Fruit fly (Drosophila melanogaster) whole organism, adult: ENCODE data around the gene TwdlF.

Experiments used
- CG11617 ChIP-seq: fragments of 200-800 bp; sonication (Bioruptor generic); optimal IDR thresholded peaks from 2 replicates; lab custom pipeline; 2017; ENCODE audit warnings: mild to moderate bottlenecking, missing biosample characterization, missing genetic modification reagents, missing genetic modification characterization
- CG12768 ChIP-seq: fragments of 200-800 bp; sonication (Bioruptor generic); optimal IDR thresholded peaks from 2 replicates; lab custom pipeline; 2017; ENCODE audit warnings: missing biosample characterization, missing genetic modification characterization, mild to moderate bottlenecking, moderate library complexity, missing genetic modification reagents
- CG14711 ChIP-seq: fragments of 200-800 bp; sonication (Bioruptor generic); optimal IDR thresholded peaks from 2 replicates; lab custom pipeline; 2018; ENCODE audit warnings: missing biosample characterization, mild to moderate bottlenecking, missing genetic modification characterization, moderate library complexity
- CG1620 ChIP-seq: fragments of 200-800 bp; sonication (Bioruptor generic); optimal IDR thresholded peaks from 2 replicates; lab custom pipeline; 2016; ENCODE audit warnings: missing biosample characterization, missing genetic modification characterization
- CG33017 ChIP-seq: fragments of 200-800 bp; sonication (Bioruptor generic); optimal IDR thresholded peaks from 2 replicates; lab custom pipeline; 2018; ENCODE audit warnings: missing biosample characterization, mild to moderate bottlenecking, missing genetic modification characterization, moderate library complexity
- CG5204 ChIP-seq: fragments of 200-800 bp; sonication (Bioruptor generic); optimal IDR thresholded peaks from 2 replicates; lab custom pipeline; 2016; ENCODE audit warnings: missing biosample characterization, missing genetic modification characterization
- CG7045 ChIP-seq: fragments of 200-800 bp; sonication (Bioruptor generic); optimal IDR thresholded peaks from 2 replicates; lab custom pipeline; 2017; ENCODE audit warnings: missing biosample characterization, mild to moderate bottlenecking, missing genetic modification characterization
- CG7101 ChIP-seq: fragments of 200-800 bp; sonication (Bioruptor generic); optimal IDR thresholded peaks from 2 replicates; lab custom pipeline; 2018; ENCODE audit warnings: missing biosample characterization, mild to moderate bottlenecking, missing genetic modification characterization, moderate library complexity
- Clk ChIP-seq: fragments of 200-800 bp; sonication (Bioruptor generic); optimal IDR thresholded peaks from 2 replicates; lab custom pipeline; 2017; ENCODE audit warnings: missing biosample characterization, missing genetic modification characterization
- Crg-1 ChIP-seq: fragments of 200-800 bp; sonication (Bioruptor generic); optimal IDR thresholded peaks from 2 replicates; lab custom pipeline; 2016; ENCODE audit warnings: missing biosample characterization, missing genetic modification characterization
- Hr96 ChIP-seq: fragments of 200-800 bp; sonication (Bioruptor generic); optimal IDR thresholded peaks from 2 replicates; lab custom pipeline; 2016; ENCODE audit warnings: missing biosample characterization, missing genetic modification characterization
- Mnt ChIP-seq: fragments of 200-800 bp; sonication (Bioruptor generic); optimal IDR thresholded peaks from 2 replicates; lab custom pipeline; 2016; ENCODE audit warnings: missing biosample characterization, mild to moderate bottlenecking, missing genetic modification characterization
- bab1 ChIP-seq: fragments of 200-800 bp; sonication (Bioruptor generic); optimal IDR thresholded peaks from 3 replicates; lab custom pipeline; 2019; ENCODE audit warnings: missing biosample characterization, mild to moderate bottlenecking, missing genetic modification characterization, moderate library complexity
- cic ChIP-seq: fragments of 200-800 bp; sonication (Bioruptor generic); optimal IDR thresholded peaks from 2 replicates; lab custom pipeline; 2017; ENCODE audit warnings: missing biosample characterization, mild to moderate bottlenecking, missing genetic modification characterization, moderate library complexity
- cnc ChIP-seq, 2 experiments: fragments of >200 bp; optimal IDR thresholded peaks; 2 replicates each; lab custom pipeline; 2017
- kay ChIP-seq: fragments of 200-800 bp; sonication (Bioruptor generic); peaks from one replicate; lab custom pipeline; 2016; ENCODE audit warnings: missing biosample characterization, missing genetic modification characterization, borderline replicate concordance
- ovo ChIP-seq: fragments of 200-800 bp; sonication (Bioruptor generic); optimal IDR thresholded peaks from 2 replicates; lab custom pipeline; 2016; ENCODE audit warnings: missing biosample characterization, missing genetic modification characterization
- pad ChIP-seq: fragments of 200-800 bp; sonication (Bioruptor generic); optimal IDR thresholded peaks from 3 replicates; lab custom pipeline; 2017; ENCODE audit warnings: missing biosample characterization, missing genetic modification characterization, mild to moderate bottlenecking, moderate library complexity, missing genetic modification reagents
- tj ChIP-seq: fragments of 200-800 bp; sonication (Bioruptor generic); optimal IDR thresholded peaks from 3 replicates; lab custom pipeline; 2017; ENCODE audit warnings: missing biosample characterization, mild to moderate bottlenecking, missing genetic modification characterization, moderate library complexity
- toe ChIP-seq: fragments of 200-800 bp; sonication (Bioruptor generic); optimal IDR thresholded peaks from 2 replicates; lab custom pipeline; 2016; ENCODE audit warnings: missing biosample characterization, missing genetic modification characterization

Gene TwdlF

DNA sequence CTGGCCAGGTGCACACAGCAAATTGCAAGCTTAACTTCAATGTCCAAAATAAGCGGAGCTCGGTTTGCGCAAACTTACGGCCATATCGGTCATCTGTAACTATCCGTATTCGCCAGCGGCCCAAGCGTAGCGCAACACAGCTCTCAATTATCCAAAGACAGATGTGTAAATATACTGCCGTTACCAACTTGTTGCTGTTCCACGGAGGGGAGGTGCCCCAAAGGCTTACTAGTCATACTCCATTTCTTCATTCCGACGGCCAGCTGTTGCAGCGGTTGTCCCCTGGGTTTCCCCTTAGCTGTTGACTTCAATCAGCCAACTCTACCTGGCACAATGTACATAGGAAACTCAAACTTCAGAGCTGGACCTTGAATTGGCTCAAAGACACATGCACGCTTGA, 26.8 kb upstream of the TwdlF start, which contains the start of gene CG31516:
CG31516 (minus strand) TSS at position 101 of the 400 bp plus-strand sequence.
- TF ChIP-seq Hr96 (GFP tag; lab: Kevin White, UChicago) (no peak), kay (GFP tag; lab: Kevin White, UChicago) (no peak), CG12768 (GFP tag; lab: Kevin White, UChicago) (no peak), CG33017 (tag; lab: Kevin White, UChicago) (no peak), CG11617 (no peak), Crg-1 (GFP tag; lab: Kevin White, UChicago) (no peak), CG1620 (GFP tag; lab: Kevin White, UChicago) (no peak), CG14711 (tag; lab: Kevin White, UChicago) (no peak), ovo (GFP tag; lab: Kevin White, UChicago) (no peak), bab1 (GFP tag; lab: Kevin White, UChicago) (no peak)

DNA sequence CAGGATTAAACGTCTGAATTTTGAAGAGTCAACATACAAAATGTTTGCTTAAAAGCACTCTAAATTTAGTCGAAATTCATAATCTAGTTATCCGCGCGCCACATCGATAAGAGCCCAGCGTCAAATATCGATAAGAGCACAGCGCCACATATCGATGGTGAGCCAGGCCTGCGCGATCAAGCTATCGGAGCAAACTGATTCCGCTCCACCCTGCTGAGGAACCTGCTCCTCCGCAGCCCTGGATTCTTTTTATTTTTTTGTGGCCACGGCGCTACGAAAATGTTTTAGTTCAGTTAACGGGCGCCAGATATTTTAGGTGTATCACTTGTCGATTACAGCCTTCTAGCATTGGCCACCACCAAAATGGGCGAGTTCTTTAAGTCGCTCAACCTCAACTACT, 26.0 kb upstream of the TwdlF start:
- TF ChIP-seq CG14711 (tag; lab: Kevin White, UChicago) (no peak), kay (GFP tag; lab: Kevin White, UChicago) (no peak), CG11617 (peak; percentile 16), tj (no peak), CG12768 (GFP tag; lab: Kevin White, UChicago) (no peak), pad (GFP tag; lab: Kevin White, UChicago) (no peak), Clk (no peak), CG1620 (GFP tag; lab: Kevin White, UChicago) (peak; percentile 38), CG7045 (GFP tag; lab: Kevin White, UChicago) (no peak), CG5204 (GFP tag; lab: Kevin White, UChicago) (no peak), bab1 (GFP tag; lab: Kevin White, UChicago) (peak; percentile 79), toe (GFP tag; lab: Kevin White, UChicago) (no peak), CG7101 (tag; lab: Kevin White, UChicago) (peak; percentile 30), Hr96 (GFP tag; lab: Kevin White, UChicago) (peak; percentile 27), ovo (GFP tag; lab: Kevin White, UChicago) (no peak), cnc (optimal IDR thresholded peaks at IDR 0.05; lab: Kevin White, UChicago) (no peak), Crg-1 (GFP tag; lab: Kevin White, UChicago) (no peak), CG33017 (tag; lab: Kevin White, UChicago) (no peak), Mnt (GFP tag; lab: Kevin White, UChicago) (no peak), cic (GFP tag; lab: Kevin White, UChicago) (peak; percentile 23)

DNA sequence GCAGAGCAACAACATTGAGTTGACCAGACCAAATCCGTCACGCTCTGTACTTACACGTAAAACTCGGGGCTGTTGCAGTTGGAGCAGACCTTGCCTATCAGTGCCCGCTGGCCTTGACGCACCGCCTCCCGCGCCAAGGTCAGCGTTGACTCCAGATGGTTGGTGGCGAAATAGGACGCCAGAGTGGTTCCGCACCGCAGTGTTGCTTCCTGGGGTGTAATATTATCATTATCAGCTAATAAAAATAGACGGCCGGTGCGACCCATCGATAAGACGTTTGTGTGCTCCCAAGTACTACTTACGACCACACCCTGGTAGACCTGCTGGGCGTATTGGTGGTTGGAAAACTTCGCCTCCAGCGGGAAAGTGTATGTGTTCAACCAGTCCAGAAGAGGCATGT, 18.4 kb upstream of the TwdlF start:
- TF ChIP-seq ovo (GFP tag; lab: Kevin White, UChicago) (no peak), CG7101 (tag; lab: Kevin White, UChicago) (no peak), tj (no peak), CG7045 (GFP tag; lab: Kevin White, UChicago) (no peak), Clk (no peak), CG12768 (GFP tag; lab: Kevin White, UChicago) (no peak), CG14711 (tag; lab: Kevin White, UChicago) (no peak), pad (GFP tag; lab: Kevin White, UChicago) (no peak), CG33017 (tag; lab: Kevin White, UChicago) (no peak), toe (GFP tag; lab: Kevin White, UChicago) (no peak), kay (GFP tag; lab: Kevin White, UChicago) (no peak), CG5204 (GFP tag; lab: Kevin White, UChicago) (no peak), CG11617 (no peak), CG1620 (GFP tag; lab: Kevin White, UChicago) (no peak), bab1 (GFP tag; lab: Kevin White, UChicago) (no peak), cnc (optimal IDR thresholded peaks at IDR 0.05; lab: Kevin White, UChicago) (no peak), Crg-1 (GFP tag; lab: Kevin White, UChicago) (no peak), cic (GFP tag; lab: Kevin White, UChicago) (no peak), Hr96 (GFP tag; lab: Kevin White, UChicago) (no peak)

DNA sequence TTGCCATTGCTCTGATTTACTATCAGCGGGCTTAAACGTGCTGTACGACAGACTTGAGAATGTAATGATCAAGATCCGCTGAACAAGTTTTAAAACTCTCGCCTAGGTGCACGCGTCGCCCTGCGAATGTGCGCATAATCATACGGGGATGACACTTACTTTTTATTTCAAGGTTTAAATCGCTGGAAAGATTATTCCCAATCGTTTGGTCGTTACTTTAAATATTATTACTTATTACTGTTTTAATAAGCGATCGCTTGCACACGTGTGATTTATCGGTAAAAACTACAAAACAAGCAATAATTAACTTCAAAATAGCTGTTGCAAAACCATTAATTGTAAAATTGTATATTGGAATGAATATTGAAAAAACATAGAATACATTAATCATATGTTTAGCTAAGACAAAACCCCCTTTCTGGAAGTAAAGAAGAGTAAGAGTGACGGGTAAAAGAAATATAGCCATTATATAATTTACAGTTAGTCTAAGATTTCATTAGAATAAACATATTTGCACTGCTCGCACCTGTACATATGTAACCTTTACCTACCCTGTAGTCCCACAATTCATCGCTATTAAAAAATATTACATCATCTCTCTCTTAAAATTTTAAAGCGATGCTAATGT, 17.6 kb upstream of the TwdlF start, which contains the start of gene DhpD:
DhpD (minus strand) TSS at position 102 of the 628 bp plus-strand sequence.
- TF ChIP-seq bab1 (GFP tag; lab: Kevin White, UChicago) = peak; percentile 91
- TF ChIP-seq CG33017 (tag; lab: Kevin White, UChicago) = peak; percentile 79
- TF ChIP-seq CG7045 (GFP tag; lab: Kevin White, UChicago) = peak; percentile 75
- peak; percentile 55 for TF ChIP-seq ovo (GFP tag; lab: Kevin White, UChicago)
- TF ChIP-seq tj = peak; percentile 51
- peak; percentile 38 for TF ChIP-seq Clk
- TF ChIP-seq CG12768 (GFP tag; lab: Kevin White, UChicago) = peak; percentile 80
- peak; percentile 80 for TF ChIP-seq CG1620 (GFP tag; lab: Kevin White, UChicago)
- TF ChIP-seq cnc (optimal IDR thresholded peaks at IDR 0.05; lab: Kevin White, UChicago) = no peak
- TF ChIP-seq pad (GFP tag; lab: Kevin White, UChicago) = peak; percentile 71
- TF ChIP-seq CG14711 (tag; lab: Kevin White, UChicago) = peak; percentile 77
- TF ChIP-seq CG7101 (tag; lab: Kevin White, UChicago) = peak; percentile 88
- TF ChIP-seq Crg-1 (GFP tag; lab: Kevin White, UChicago) = peak; percentile 36
- peak; percentile 77 for TF ChIP-seq Hr96 (GFP tag; lab: Kevin White, UChicago)
- no peak for TF ChIP-seq kay (GFP tag; lab: Kevin White, UChicago)
- TF ChIP-seq CG11617 = peak; percentile 82
- peak; percentile 83 for TF ChIP-seq toe (GFP tag; lab: Kevin White, UChicago)
- TF ChIP-seq CG5204 (GFP tag; lab: Kevin White, UChicago) = peak; percentile 82
- TF ChIP-seq Mnt (GFP tag; lab: Kevin White, UChicago) = peak; percentile 71
- TF ChIP-seq cic (GFP tag; lab: Kevin White, UChicago) = no peak
